Fruit fly (Drosophila melanogaster): ENCODE data around the gene CG11069.

The CG11069 gene

dm6 chr3R:24875939-24876842 is 18.4 kb upstream of the CG11069 start, which contains the start of gene CG3744:
Gene CG3744 (minus strand): TSS chr3R:24876654.
- TF ChIP-seq trem (tag; optimal IDR thresholded peaks at IDR 0.05) (peak; percentile 84), ems (GFP tag; optimal IDR thresholded peaks at IDR 0.05) (peak; percentile 85), Ptx1 (GFP tag; IDR thresholded peaks at IDR 0.05) (peak; percentile 95), zen (tag; optimal IDR thresholded peaks at IDR 0.05) (peak; percentile 79), B-H1 (GFP tag; IDR thresholded peaks at IDR 0.05) (peak; percentile 92), scrt (GFP tag; optimal IDR thresholded peaks at IDR 0.05) (no peak), CG13296 (GFP tag; optimal IDR thresholded peaks at IDR 0.05) (peak; percentile 90), CG10209 (GFP tag; optimal IDR thresholded peaks at IDR 0.05) (peak; percentile 91), CG12155 (GFP tag; optimal IDR thresholded peaks at IDR 0.05) (peak; percentile 87), sd (tag; optimal IDR thresholded peaks at IDR 0.05) (peak; percentile 41), lbe (GFP tag; optimal IDR thresholded peaks at IDR 0.05) (peak; percentile 79), insv (GFP tag; optimal IDR thresholded peaks at IDR 0.05) (peak in 1 of 2 experiments; percentile 67), nom (GFP tag; optimal IDR thresholded peaks at IDR 0.05) (no peak), CG42726 (GFP tag; IDR thresholded peaks at IDR 0.05; ENCODE audit: partially characterized antibody) (peak; percentile 92), CG2678 (tag; optimal IDR thresholded peaks at IDR 0.05) (peak; percentile 90), CG1647 (GFP tag; optimal IDR thresholded peaks at IDR 0.05) (peak; percentile 77), CG12219 (GFP tag; optimal IDR thresholded peaks at IDR 0.05) (peak; percentile 67), zf30C (GFP tag; optimal IDR thresholded peaks at IDR 0.05) (peak; percentile 21), CG3726 (GFP tag; IDR thresholded peaks at IDR 0.05) (peak; percentile 84), CG14441 (GFP tag; IDR thresholded peaks at IDR 0.05) (peak; percentile 94), CG6813 (GFP tag; optimal IDR thresholded peaks at IDR 0.05) (peak; percentile 79), tna (GFP tag; IDR thresholded peaks at IDR 0.05; ENCODE audit: partially characterized antibody) (peak; percentile 88), Trl (optimal IDR thresholded peaks at IDR 0.05) (peak in 1 of 2 experiments; percentile 57), Trl (GFP tag; optimal IDR thresholded peaks at IDR 0.05) (peak; percentile 68), B-H2 (GFP tag; optimal IDR thresholded peaks at IDR 0.05) (peak; percentile 95), CG12071 (GFP tag; optimal IDR thresholded peaks at IDR 0.05) (peak; percentile 69), Hr39 (optimal IDR thresholded peaks at IDR 0.05) (peak; percentile 94), Stat92E (GFP tag; optimal IDR thresholded peaks at IDR 0.05) (no peak), Pdp1 (GFP tag; optimal IDR thresholded peaks at IDR 0.05) (peak; percentile 75 to 77), E2f2 (GFP tag; IDR thresholded peaks at IDR 0.05) (no peak), ewg (GFP tag; optimal IDR thresholded peaks at IDR 0.05) (peak; percentile 78), fu2 (GFP tag; optimal IDR thresholded peaks at IDR 0.05) (peak; percentile 78), CG1603 (tag; optimal IDR thresholded peaks at IDR 0.05) (peak; percentile 66), Hsf (GFP tag; optimal IDR thresholded peaks at IDR 0.05) (peak; percentile 86), NfI (GFP tag; optimal IDR thresholded peaks at IDR 0.05) (peak; percentile 95), nmo (GFP tag; optimal IDR thresholded peaks at IDR 0.05) (peak; percentile 90), Hey (tag; optimal IDR thresholded peaks at IDR 0.05) (peak; percentile 9), psq (GFP tag; optimal IDR thresholded peaks at IDR 0.05) (peak; percentile 70), tll (GFP tag; optimal IDR thresholded peaks at IDR 0.05) (no peak), da (GFP tag; optimal IDR thresholded peaks at IDR 0.05) (no peak), shn (GFP tag; optimal IDR thresholded peaks at IDR 0.05) (peak; percentile 80), tio (GFP tag; optimal IDR thresholded peaks at IDR 0.05) (no peak), usp (GFP tag; optimal IDR thresholded peaks at IDR 0.05) (no peak), Mes4 (GFP tag; optimal IDR thresholded peaks at IDR 0.05) (no peak), unpg (GFP tag; optimal IDR thresholded peaks at IDR 0.05) (peak; percentile 90), Oli (tag; optimal IDR thresholded peaks at IDR 0.05) (peak; percentile 84), CG15011 (GFP tag; optimal IDR thresholded peaks at IDR 0.05) (peak; percentile 53), CG2202 (tag; optimal IDR thresholded peaks at IDR 0.05) (peak; percentile 57)
